Fruit fly (Drosophila melanogaster) whole organism, pupa: ENCODE results near the gene CG31626.

Experiments
- CG12605 ChIP-seq: fragments of 200-800 bp; sonication (Bioruptor generic); IDR thresholded peaks from 2 replicates; pipeline ENCODE4 v1.3.6; 2022; ENCODE audit warnings: missing biosample characterization, missing genetic modification characterization
- CG32121 ChIP-seq: fragments of 200-800 bp; sonication (Bioruptor generic); IDR thresholded peaks from 2 replicates; pipeline ENCODE4 v1.3.6; 2022; ENCODE audit warnings: missing biosample characterization, missing genetic modification characterization
- CG8159 ChIP-seq: fragments of 200-800 bp; sonication (Bioruptor generic); optimal IDR thresholded peaks from 3 replicates; lab custom pipeline; 2018; ENCODE audit warnings: missing biosample characterization, mild to moderate bottlenecking, missing genetic modification characterization, moderate library complexity

DNA sequence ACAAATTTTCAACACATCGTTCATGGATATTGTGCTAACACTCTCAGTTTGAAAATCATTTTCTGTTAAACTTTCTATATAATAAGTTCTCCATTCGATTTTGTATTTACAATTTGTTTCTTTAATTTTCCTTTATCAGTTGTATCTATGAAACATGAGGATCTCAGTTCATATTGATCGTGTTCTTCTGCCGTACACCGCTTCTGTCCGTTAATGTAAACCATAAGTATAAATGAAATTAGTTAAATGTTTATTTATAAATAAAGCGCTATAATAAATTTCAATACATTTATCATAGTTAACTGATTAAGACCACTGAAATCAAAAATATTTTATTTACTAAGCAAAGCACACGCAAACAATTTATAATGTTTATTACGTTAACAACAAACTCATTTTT is 22.5 kb upstream of the CG31626 start:
- TF ChIP-seq CG8159 (tag; lab: Kevin White, UChicago), result no peak
- no peak for TF ChIP-seq CG32121 (GFP tag; lab: Robert Waterston, UW)
- no peak for TF ChIP-seq CG12605 (GFP tag; lab: Robert Waterston, UW)
